Fruit fly (Drosophila melanogaster): ENCODE data around the gene Tango2.

- TF ChIP-seq psq (optimal IDR thresholded peaks at IDR 0.05) = no peak
- TF ChIP-seq Sin3A (optimal IDR thresholded peaks at IDR 0.05) = no peak
- TF ChIP-seq insv (optimal IDR thresholded peaks at IDR 0.05) = no peak
- TF ChIP-seq Myc (optimal IDR thresholded peaks at IDR 0.05) = no peak
- TF ChIP-seq h (optimal IDR thresholded peaks at IDR 0.05) = no peak
- TF ChIP-seq ttk (optimal IDR thresholded peaks at IDR 0.05) = no peak
Observed at dm6 chrX:13635000-13635368, 18.2 kb downstream of the Tango2 start.

Data from Kc167 (cell line).